Fruit fly (Drosophila melanogaster) S2 (cell line): ENCODE measurements around the gene LysD.

Experiments
- CG8478 ChIP-seq: fragments of >200 bp; optimal IDR thresholded peaks from 2 replicates; lab custom pipeline; 2018
- CTCF ChIP-seq, 2 experiments: fragments of >200 bp; optimal IDR thresholded peaks; 2 replicates each; lab custom pipeline; 2018

dm6 chr3L:1166945-1167913, 43.8 kb downstream of the LysD start:
- TF ChIP-seq CG8478 (no peak), CTCF (optimal IDR thresholded peaks at IDR 0.05; lab: Kevin White, UChicago) (no peak)
